Fruit fly (Drosophila melanogaster) whole organism, adult: Measurements from ENCODE around the gene CG31431.

ENCODE experiments used
- CG11617 ChIP-seq: fragments of 200-800 bp; sonication (Bioruptor generic); optimal IDR thresholded peaks from 2 replicates; lab custom pipeline; 2017; ENCODE audit warnings: mild to moderate bottlenecking, missing biosample characterization, missing genetic modification reagents, missing genetic modification characterization
- CG12768 ChIP-seq: fragments of 200-800 bp; sonication (Bioruptor generic); optimal IDR thresholded peaks from 2 replicates; lab custom pipeline; 2017; ENCODE audit warnings: missing biosample characterization, missing genetic modification characterization, mild to moderate bottlenecking, moderate library complexity, missing genetic modification reagents
- CG14711 ChIP-seq: fragments of 200-800 bp; sonication (Bioruptor generic); optimal IDR thresholded peaks from 2 replicates; lab custom pipeline; 2018; ENCODE audit warnings: missing biosample characterization, mild to moderate bottlenecking, missing genetic modification characterization, moderate library complexity
- CG1620 ChIP-seq: fragments of 200-800 bp; sonication (Bioruptor generic); optimal IDR thresholded peaks from 2 replicates; lab custom pipeline; 2016; ENCODE audit warnings: missing biosample characterization, missing genetic modification characterization
- CG33017 ChIP-seq: fragments of 200-800 bp; sonication (Bioruptor generic); optimal IDR thresholded peaks from 2 replicates; lab custom pipeline; 2018; ENCODE audit warnings: missing biosample characterization, mild to moderate bottlenecking, missing genetic modification characterization, moderate library complexity
- CG5204 ChIP-seq: fragments of 200-800 bp; sonication (Bioruptor generic); optimal IDR thresholded peaks from 2 replicates; lab custom pipeline; 2016; ENCODE audit warnings: missing biosample characterization, missing genetic modification characterization
- CG7045 ChIP-seq: fragments of 200-800 bp; sonication (Bioruptor generic); optimal IDR thresholded peaks from 2 replicates; lab custom pipeline; 2017; ENCODE audit warnings: missing biosample characterization, mild to moderate bottlenecking, missing genetic modification characterization
- CG7101 ChIP-seq: fragments of 200-800 bp; sonication (Bioruptor generic); optimal IDR thresholded peaks from 2 replicates; lab custom pipeline; 2018; ENCODE audit warnings: missing biosample characterization, mild to moderate bottlenecking, missing genetic modification characterization, moderate library complexity
- Clk ChIP-seq: fragments of 200-800 bp; sonication (Bioruptor generic); optimal IDR thresholded peaks from 2 replicates; lab custom pipeline; 2017; ENCODE audit warnings: missing biosample characterization, missing genetic modification characterization
- Crg-1 ChIP-seq: fragments of 200-800 bp; sonication (Bioruptor generic); optimal IDR thresholded peaks from 2 replicates; lab custom pipeline; 2016; ENCODE audit warnings: missing biosample characterization, missing genetic modification characterization
- Hr96 ChIP-seq: fragments of 200-800 bp; sonication (Bioruptor generic); optimal IDR thresholded peaks from 2 replicates; lab custom pipeline; 2016; ENCODE audit warnings: missing biosample characterization, missing genetic modification characterization
- Mnt ChIP-seq: fragments of 200-800 bp; sonication (Bioruptor generic); optimal IDR thresholded peaks from 2 replicates; lab custom pipeline; 2016; ENCODE audit warnings: missing biosample characterization, mild to moderate bottlenecking, missing genetic modification characterization
- bab1 ChIP-seq: fragments of 200-800 bp; sonication (Bioruptor generic); optimal IDR thresholded peaks from 3 replicates; lab custom pipeline; 2019; ENCODE audit warnings: missing biosample characterization, mild to moderate bottlenecking, missing genetic modification characterization, moderate library complexity
- cic ChIP-seq: fragments of 200-800 bp; sonication (Bioruptor generic); optimal IDR thresholded peaks from 2 replicates; lab custom pipeline; 2017; ENCODE audit warnings: missing biosample characterization, mild to moderate bottlenecking, missing genetic modification characterization, moderate library complexity
- cnc ChIP-seq, 2 experiments: fragments of >200 bp; optimal IDR thresholded peaks; 2 replicates each; lab custom pipeline; 2017
- kay ChIP-seq: fragments of 200-800 bp; sonication (Bioruptor generic); peaks from one replicate; lab custom pipeline; 2016; ENCODE audit warnings: missing biosample characterization, missing genetic modification characterization, borderline replicate concordance
- ovo ChIP-seq: fragments of 200-800 bp; sonication (Bioruptor generic); optimal IDR thresholded peaks from 2 replicates; lab custom pipeline; 2016; ENCODE audit warnings: missing biosample characterization, missing genetic modification characterization
- pad ChIP-seq: fragments of 200-800 bp; sonication (Bioruptor generic); optimal IDR thresholded peaks from 3 replicates; lab custom pipeline; 2017; ENCODE audit warnings: missing biosample characterization, missing genetic modification characterization, mild to moderate bottlenecking, moderate library complexity, missing genetic modification reagents
- tj ChIP-seq: fragments of 200-800 bp; sonication (Bioruptor generic); optimal IDR thresholded peaks from 3 replicates; lab custom pipeline; 2017; ENCODE audit warnings: missing biosample characterization, mild to moderate bottlenecking, missing genetic modification characterization, moderate library complexity
- toe ChIP-seq: fragments of 200-800 bp; sonication (Bioruptor generic); optimal IDR thresholded peaks from 2 replicates; lab custom pipeline; 2016; ENCODE audit warnings: missing biosample characterization, missing genetic modification characterization

CG31431 gene

dm6 chr3R:21856873-21857243 is 13.6 kb upstream of the CG31431 start:
- TF ChIP-seq CG7045 (GFP tag; lab: Kevin White, UChicago) (peak; percentile 2), CG11617 (GFP tag; lab: Kevin White, UChicago) (no peak), Crg-1 (GFP tag; lab: Kevin White, UChicago) (peak; percentile 13), ovo (GFP tag; lab: Kevin White, UChicago) (no peak), kay (GFP tag; lab: Kevin White, UChicago) (no peak), cnc (optimal IDR thresholded peaks at IDR 0.05; lab: Kevin White, UChicago) (no peak), Hr96 (GFP tag; lab: Kevin White, UChicago) (no peak), CG14711 (tag; lab: Kevin White, UChicago) (no peak)

- no peak for TF ChIP-seq Mnt (GFP tag; lab: Kevin White, UChicago)
- no peak for TF ChIP-seq CG12768
- no peak for TF ChIP-seq Hr96 (GFP tag; lab: Kevin White, UChicago)
- no peak for TF ChIP-seq CG33017 (tag; lab: Kevin White, UChicago)
- no peak for TF ChIP-seq Crg-1 (GFP tag; lab: Kevin White, UChicago)
- no peak for TF ChIP-seq toe
- no peak for TF ChIP-seq kay (GFP tag; lab: Kevin White, UChicago)
- TF ChIP-seq CG7045 (GFP tag; lab: Kevin White, UChicago), result no peak
- TF ChIP-seq ovo (GFP tag; lab: Kevin White, UChicago), result no peak
Observed at dm6 chr3R:21857509-21857908, 13.0 kb upstream of the CG31431 start.

dm6 chr3R:21858290-21858875 is 12.1 kb upstream of the CG31431 start:
- TF ChIP-seq CG7045 (GFP tag; lab: Kevin White, UChicago), result no peak
- peak; percentile 34 for TF ChIP-seq tj (GFP tag; lab: Kevin White, UChicago)

dm6 chr3R:21859509-21859908 is 11.0 kb upstream of the CG31431 start:
- TF ChIP-seq cic (GFP tag; lab: Kevin White, UChicago), result no peak
- peak; percentile 33 for TF ChIP-seq kay (GFP tag; lab: Kevin White, UChicago)

dm6 chr3R:21862137-21862850 is 8.2 kb upstream of the CG31431 start:
- no peak for TF ChIP-seq tj (GFP tag; lab: Kevin White, UChicago)
- TF ChIP-seq bab1 (GFP tag; lab: Kevin White, UChicago), result no peak
- no peak for TF ChIP-seq Crg-1 (GFP tag; lab: Kevin White, UChicago)
- TF ChIP-seq cic (GFP tag; lab: Kevin White, UChicago), result no peak
- no peak for TF ChIP-seq toe
- no peak for TF ChIP-seq CG12768
- TF ChIP-seq CG33017 (tag; lab: Kevin White, UChicago), result no peak
- no peak for TF ChIP-seq CG7101 (tag; lab: Kevin White, UChicago)
- TF ChIP-seq kay (GFP tag; lab: Kevin White, UChicago), result no peak
- TF ChIP-seq CG5204 (GFP tag; lab: Kevin White, UChicago), result no peak
- TF ChIP-seq Mnt (GFP tag; lab: Kevin White, UChicago), result no peak
- no peak for TF ChIP-seq CG1620 (GFP tag; lab: Kevin White, UChicago)
- TF ChIP-seq Clk, result no peak
- TF ChIP-seq CG7045 (GFP tag; lab: Kevin White, UChicago), result no peak
- TF ChIP-seq Hr96 (GFP tag; lab: Kevin White, UChicago), result no peak
- no peak for TF ChIP-seq ovo (GFP tag; lab: Kevin White, UChicago)
- TF ChIP-seq pad (GFP tag; lab: Kevin White, UChicago), result no peak
- TF ChIP-seq CG14711 (tag; lab: Kevin White, UChicago), result no peak
- no peak for TF ChIP-seq CG11617 (GFP tag; lab: Kevin White, UChicago)

- TF ChIP-seq CG12768 (no peak), tj (GFP tag; lab: Kevin White, UChicago) (no peak), cic (GFP tag; lab: Kevin White, UChicago) (no peak), CG5204 (GFP tag; lab: Kevin White, UChicago) (no peak), toe (no peak), ovo (GFP tag; lab: Kevin White, UChicago) (no peak), CG14711 (tag; lab: Kevin White, UChicago) (no peak), Crg-1 (GFP tag; lab: Kevin White, UChicago) (no peak), kay (GFP tag; lab: Kevin White, UChicago) (no peak), cnc (optimal IDR thresholded peaks at IDR 0.05; lab: Kevin White, UChicago) (no peak), bab1 (GFP tag; lab: Kevin White, UChicago) (no peak), CG11617 (GFP tag; lab: Kevin White, UChicago) (no peak), CG7101 (tag; lab: Kevin White, UChicago) (no peak)
Observed at dm6 chr3R:21862868-21863267, 7.6 kb upstream of the CG31431 start.
